Worm (Caenorhabditis elegans): Measurements from ENCODE around the gene spcs-2.

spcs-2 gene

DNA sequence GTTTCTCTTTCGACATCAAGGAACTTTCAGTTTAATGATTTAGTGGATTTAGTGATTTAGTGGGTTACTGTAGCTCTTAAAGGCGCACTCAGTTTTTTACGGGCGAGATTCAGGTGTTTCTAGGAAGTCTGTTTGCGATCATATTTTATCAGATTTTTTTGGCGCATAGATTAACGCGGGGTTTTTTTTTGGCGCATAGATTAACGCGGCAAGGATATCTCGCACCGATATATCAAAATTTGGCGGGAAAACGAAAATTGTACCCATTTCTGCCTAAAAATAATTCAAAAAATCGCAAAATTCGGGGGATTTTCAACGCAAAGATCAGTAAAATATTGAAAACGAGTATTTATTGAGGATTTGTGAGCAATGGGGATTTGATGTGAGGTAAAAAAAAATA lies 5.9 kb downstream of the spcs-2 start (continued):
- TF ChIP-seq gei-17 (GFP tag; optimal IDR thresholded peaks at IDR 0.05) (no peak), unc-62 (GFP tag; optimal IDR thresholded peaks at IDR 0.05) (no peak), dox-1 (GFP tag; IDR thresholded peaks at IDR 0.05) (no peak), bed-1 (GFP tag; IDR thresholded peaks at IDR 0.05) (no peak), C17E4.6 (GFP tag; IDR thresholded peaks at IDR 0.05) (no peak), ztf-26 (tag; optimal IDR thresholded peaks at IDR 0.05) (no peak), xnd-1 (tag; optimal IDR thresholded peaks at IDR 0.05) (peak; percentile 64), K12H6.12 (tag; optimal IDR thresholded peaks at IDR 0.05) (no peak), F10E7.11 (tag; optimal IDR thresholded peaks at IDR 0.05) (no peak), Y79H2A.3 (GFP tag; conservative IDR thresholded peaks at IDR 0.05) (no peak), madf-6 (GFP tag; IDR thresholded peaks at IDR 0.05) (peak; percentile 78), mxl-1 (tag; optimal IDR thresholded peaks at IDR 0.05) (no peak), hrde-1 (tag; optimal IDR thresholded peaks at IDR 0.05; ENCODE audit: borderline replicate concordance) (no peak), hmg-1.2 (GFP tag; IDR thresholded peaks at IDR 0.05) (0 out of 2 replicates have a peak, but pooled peaks have one; percentile 13)

DNA sequence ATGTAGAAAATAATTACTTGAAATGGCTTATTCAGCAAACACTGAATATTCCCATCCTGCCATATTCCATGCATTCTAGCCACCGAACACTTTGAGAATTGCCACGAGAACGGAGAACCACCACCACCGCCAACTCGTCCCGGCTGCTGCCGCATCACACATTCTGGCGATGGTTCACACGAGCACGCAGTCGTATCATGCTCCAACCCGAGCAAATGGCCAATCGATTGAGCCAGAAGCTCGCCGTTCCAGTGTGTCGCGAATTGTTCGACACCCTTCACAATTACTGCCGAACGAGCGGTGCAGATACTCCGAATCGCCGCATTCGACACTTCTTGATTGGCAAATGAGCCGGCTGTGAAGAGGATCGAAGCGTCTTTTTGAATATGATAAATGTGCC lies 10.3 kb downstream of the spcs-2 start:
- TF ChIP-seq mxl-1 (tag; optimal IDR thresholded peaks at IDR 0.05) (no peak), zfh-2 (GFP tag; conservative IDR thresholded peaks at IDR 0.05) (peak; percentile 66), bed-1 (GFP tag; IDR thresholded peaks at IDR 0.05) (0 out of 2 replicates have a peak, but pooled peaks have one; percentile 67)

- no peak for TF ChIP-seq dpff-1 (tag; optimal IDR thresholded peaks at IDR 0.05)
- no peak for TF ChIP-seq nfyb-1 (GFP tag; IDR thresholded peaks at IDR 0.05)
- TF ChIP-seq pbrm-1 (GFP tag; IDR thresholded peaks at IDR 0.05), result no peak
- no peak for TF ChIP-seq ztf-26 (tag; optimal IDR thresholded peaks at IDR 0.05)
- no peak for TF ChIP-seq sdz-38 (tag; optimal IDR thresholded peaks at IDR 0.05)
- TF ChIP-seq Y53F4B.3 (GFP tag; IDR thresholded peaks at IDR 0.05), result no peak
- TF ChIP-seq madf-8 (GFP tag; conservative IDR thresholded peaks at IDR 0.05), result no peak
- no peak for TF ChIP-seq ztf-6 (GFP tag; IDR thresholded peaks at IDR 0.05)
- TF ChIP-seq nhr-90 (tag; optimal IDR thresholded peaks at IDR 0.05), result no peak
- no peak for TF ChIP-seq rpc-1 (optimal IDR thresholded peaks at IDR 0.05)
- no peak for TF ChIP-seq rpc-1 (tag; optimal IDR thresholded peaks at IDR 0.05)
- no peak for TF ChIP-seq lag-1 (GFP tag; IDR thresholded peaks at IDR 0.05)
- no peak for TF ChIP-seq lin-40 (tag; optimal IDR thresholded peaks at IDR 0.05)
- no peak for TF ChIP-seq Y79H2A.3 (GFP tag; conservative IDR thresholded peaks at IDR 0.05)
These were observed 16.7 kb downstream of the spcs-2 start, which contains the start of the genes Y37D8A.29 and unc-71 for ce11 chrIII:12891580-12891979. TSS of gene Y37D8A.29 (minus strand) at chrIII:12891680. TSS of gene unc-71 (minus strand) at chrIII:12891738.

ce11 chrIII:12892767-12893166 lies 17.9 kb downstream of the spcs-2 start:
- TF ChIP-seq ceh-91 (GFP tag; IDR thresholded peaks at IDR 0.05) (no peak), F23B12.7 (tag; optimal IDR thresholded peaks at IDR 0.05; ENCODE audit: insufficient read depth) (no peak), ztf-6 (GFP tag; IDR thresholded peaks at IDR 0.05) (no peak), let-607 (tag; optimal IDR thresholded peaks at IDR 0.05) (no peak), nhr-120 (GFP tag; IDR thresholded peaks at IDR 0.05) (no peak), ZK185.1 (tag; optimal IDR thresholded peaks at IDR 0.05; ENCODE audit: poor library complexity, severe bottlenecking) (no peak), B0019.2 (GFP tag; conservative IDR thresholded peaks at IDR 0.05) (no peak), him-1 (tag; optimal IDR thresholded peaks at IDR 0.05) (no peak), T07F8.4 (tag; optimal IDR thresholded peaks at IDR 0.05) (no peak), F33H1.4 (GFP tag; IDR thresholded peaks at IDR 0.05) (no peak)
